Fruit fly (Drosophila melanogaster) ovary, adult (tissue): ENCODE results near the gene CG33095.
A peak's percentile ranks its signal among the peaks of the same experiment; 100 is the strongest.

ENCODE experiments used
- CG17801 ChIP-seq: fragments of 200-800 bp; optimal IDR thresholded peaks from 2 replicates; lab custom pipeline; 2019; ENCODE audit warnings: missing biosample characterization, mild to moderate bottlenecking, missing genetic modification characterization, moderate library complexity; ENCODE audit not compliant: partially characterized antibody

Gene CG33095

dm6 chr3R:25097486-25097885 lies at the start of gene CG33095, which contains the start of gene CG33096:
TSS of gene CG33095 (plus strand) at chr3R:25097672.
TSS of gene CG33096 (plus strand) at chr3R:25097672.
- peak; percentile 20 for TF ChIP-seq CG17801 (GFP tag; lab: Kevin White, UChicago)

- TF ChIP-seq CG17801 (GFP tag; lab: Kevin White, UChicago) = no peak
These were observed 48.1 kb upstream of the CG33095 start, which contains the start of gene CG11791 for dm6 chr3R:25049383-25049741. TSS of gene CG11791 (plus strand) at chr3R:25049616.

- TF ChIP-seq CG17801 (GFP tag; lab: Kevin White, UChicago) = peak; percentile 88
These were observed 47.5 kb upstream of the CG33095 start for dm6 chr3R:25049742-25050517.

- no peak for TF ChIP-seq CG17801 (GFP tag; lab: Kevin White, UChicago)
These were observed 46.8 kb upstream of the CG33095 start for dm6 chr3R:25050649-25051048.

dm6 chr3R:25051441-25052097 lies 45.9 kb upstream of the CG33095 start:
- no peak for TF ChIP-seq CG17801 (GFP tag; lab: Kevin White, UChicago)

DNA sequence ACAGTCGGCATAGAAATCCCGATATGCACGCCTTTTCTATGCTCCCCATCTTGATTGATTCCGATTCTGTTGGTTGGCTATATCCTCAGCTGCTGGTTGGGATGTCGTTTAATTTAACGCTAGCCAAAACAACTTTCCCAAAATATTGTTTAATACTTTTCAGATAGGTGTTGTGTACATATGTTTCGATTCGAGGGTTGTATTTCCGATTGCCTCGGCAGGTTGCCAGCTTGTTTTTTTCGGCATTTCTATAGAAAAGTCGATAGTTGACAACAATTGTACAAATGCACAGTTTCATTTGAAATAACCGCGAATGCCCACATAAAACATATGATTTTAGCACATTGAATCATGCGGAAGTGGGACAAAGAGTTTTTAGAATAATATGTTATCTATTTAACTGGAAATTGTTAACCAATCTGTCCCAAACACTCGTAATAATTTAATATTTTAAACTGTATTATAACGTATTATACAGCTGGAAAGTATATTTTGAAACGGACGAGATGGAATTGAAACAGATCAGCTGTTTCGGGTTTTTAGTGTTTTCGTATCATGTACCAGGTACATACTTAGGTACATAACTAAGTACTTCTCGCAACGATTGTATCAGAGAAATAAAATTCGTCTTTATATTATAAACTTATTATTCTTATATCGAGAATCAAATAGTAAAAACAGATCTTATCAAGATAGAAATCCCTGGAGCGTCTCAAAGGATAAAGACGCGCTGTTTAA lies 42.9 kb upstream of the CG33095 start, which contains the start of gene CG31109:
Gene CG31109, minus strand, starts transcription at position 203 of the 738 bp plus-strand sequence.
- peak; percentile 32 for TF ChIP-seq CG17801 (GFP tag; lab: Kevin White, UChicago)

- no peak for TF ChIP-seq CG17801 (GFP tag; lab: Kevin White, UChicago)
These were observed 41.5 kb upstream of the CG33095 start, which contains the start of the genes CG31111 and stac for dm6 chr3R:25056016-25056415. TSS of gene CG31111 (minus strand) at chr3R:25056177. TSS of gene stac (plus strand) at chr3R:25056286.

DNA sequence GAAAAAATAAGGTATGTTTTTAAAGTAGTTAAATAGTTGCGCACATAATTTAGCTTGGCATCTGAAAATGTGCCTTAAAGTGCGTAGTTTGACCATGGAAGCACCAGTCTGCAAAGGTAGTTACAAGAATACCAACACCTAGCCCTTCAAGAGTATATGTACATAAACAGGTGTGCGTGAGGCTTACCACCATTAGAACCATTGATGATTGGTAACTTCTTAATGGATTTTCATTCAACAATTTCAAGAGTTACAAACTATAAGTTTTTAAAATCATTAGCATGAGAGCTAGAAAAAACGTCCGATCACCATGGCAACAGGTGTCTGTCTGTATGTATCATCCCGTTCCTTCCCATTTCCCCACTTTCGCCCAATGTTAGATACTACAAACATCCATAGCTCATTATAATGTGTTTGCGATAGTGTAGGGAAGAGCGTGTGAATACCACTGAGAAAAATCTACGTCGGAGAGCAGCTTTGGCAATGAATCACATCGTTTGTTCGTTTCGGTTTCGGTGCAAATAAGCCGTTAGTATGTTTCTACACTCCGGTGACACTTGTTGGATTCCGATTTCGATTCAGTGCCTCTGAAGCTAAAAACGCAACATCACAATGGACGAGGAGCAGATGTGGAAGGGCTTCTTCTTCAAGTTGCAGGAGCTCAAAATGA lies 40.8 kb upstream of the CG33095 start:
- TF ChIP-seq CG17801 (GFP tag; lab: Kevin White, UChicago) = no peak

dm6 chr3R:25060462-25060861 lies 37.0 kb upstream of the CG33095 start:
- no peak for TF ChIP-seq CG17801 (GFP tag; lab: Kevin White, UChicago)

- peak; percentile 39 for TF ChIP-seq CG17801 (GFP tag; lab: Kevin White, UChicago)
These were observed 32.3 kb upstream of the CG33095 start, which contains the start of the genes veli and PQBP1 for dm6 chr3R:25064907-25065841. TSS of gene veli (minus strand) at chr3R:25065591. TSS of gene PQBP1 (plus strand) at chr3R:25065791.

dm6 chr3R:25066856-25067255 lies 30.6 kb upstream of the CG33095 start:
- no peak for TF ChIP-seq CG17801 (GFP tag; lab: Kevin White, UChicago)

DNA sequence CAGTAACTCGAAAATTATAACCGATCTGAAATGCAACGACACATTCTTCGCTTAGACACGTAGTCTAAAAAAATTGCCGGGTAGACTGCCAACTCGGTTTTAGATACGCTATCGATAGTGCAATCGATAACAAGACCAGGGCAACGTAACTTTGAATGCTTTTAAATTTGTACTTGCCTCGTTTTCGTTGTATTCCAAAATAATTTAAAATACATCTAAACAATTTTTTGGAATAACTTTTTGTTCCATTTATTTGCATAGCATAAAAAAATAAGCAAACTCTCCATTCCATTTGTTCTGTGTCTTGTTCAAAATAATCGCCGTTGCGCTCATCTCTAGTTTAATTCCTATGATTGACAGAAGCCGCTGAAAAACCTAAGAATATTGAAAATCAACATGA lies 27.9 kb upstream of the CG33095 start, which contains the start of the genes Stt3B and CG11839:
Gene Stt3B, minus strand, starts transcription at position 69 of the 400 bp plus-strand sequence.
Gene CG11839, plus strand, starts transcription at position 359 of the 400 bp plus-strand sequence.
- TF ChIP-seq CG17801 (GFP tag; lab: Kevin White, UChicago) = peak; percentile 77

dm6 chr3R:25070871-25071270 lies 26.6 kb upstream of the CG33095 start, which contains the start of gene CG11836:
TSS of gene CG11836 (plus strand) at chr3R:25071126.
- no peak for TF ChIP-seq CG17801 (GFP tag; lab: Kevin White, UChicago)
